Fruit fly (Drosophila melanogaster): ENCODE measurements around the gene CG7542.
A peak's percentile ranks its signal among the peaks of the same experiment; 100 is the strongest.

dm6 chr3L:17500315-17500985, 49.2 kb upstream of the CG7542 start:
- no peak for TF ChIP-seq psq (optimal IDR thresholded peaks at IDR 0.05)
- TF ChIP-seq pan (optimal IDR thresholded peaks at IDR 0.05) = no peak
- TF ChIP-seq CG8478 (optimal IDR thresholded peaks at IDR 0.05) = no peak
- TF ChIP-seq usp (GFP tag; optimal IDR thresholded peaks at IDR 0.05) = no peak
- peak in 1 of 2 experiments; percentile 87 for TF ChIP-seq EcR (GFP tag; optimal IDR thresholded peaks at IDR 0.05)
- no peak for TF ChIP-seq Dll (optimal IDR thresholded peaks at IDR 0.05)
